Fruit fly (Drosophila melanogaster): ENCODE data around the gene Tlk.

dm6 chrX:3768202-3768601 is 48.4 kb downstream of the Tlk start:
- no peak for TF ChIP-seq CG8478 (optimal IDR thresholded peaks at IDR 0.05)
- TF ChIP-seq CTCF (optimal IDR thresholded peaks at IDR 0.05): no peak

Measured in S2 (cell line).